Fruit fly (Drosophila melanogaster) whole organism, prepupa: ENCODE measurements around the gene CG13894.

Experiments used
- Blimp-1 ChIP-seq: fragments of 200-800 bp; sonication (Bioruptor generic); optimal IDR thresholded peaks from 3 replicates; lab custom pipeline; 2017; ENCODE audit warnings: missing biosample characterization, missing genetic modification characterization, mild to moderate bottlenecking, moderate library complexity, missing genetic modification reagents
- CG10631 ChIP-seq: fragments of 200-800 bp; sonication (Bioruptor generic); optimal IDR thresholded peaks from 2 replicates; lab custom pipeline; 2016; ENCODE audit warnings: missing biosample characterization, missing genetic modification characterization
- CG10669 ChIP-seq: fragments of 200-800 bp; sonication (Bioruptor generic); optimal IDR thresholded peaks from 3 replicates; lab custom pipeline; 2018; ENCODE audit warnings: missing biosample characterization, mild to moderate bottlenecking, missing genetic modification characterization, moderate library complexity
- CG11294 ChIP-seq: fragments of 200-800 bp; sonication (Bioruptor generic); IDR thresholded peaks from 2 replicates; pipeline ENCODE4 v1.3.6; 2022; ENCODE audit warnings: missing biosample characterization, missing genetic modification characterization
- CG11762 ChIP-seq: fragments of 200-800 bp; sonication (Bioruptor generic); optimal IDR thresholded peaks from 3 replicates; lab custom pipeline; 2016; ENCODE audit warnings: missing biosample characterization, missing genetic modification characterization; ENCODE audit not compliant: insufficient read depth
- CG11902 ChIP-seq: fragments of 200-800 bp; sonication (Bioruptor generic); optimal IDR thresholded peaks from 3 replicates; lab custom pipeline; 2016; ENCODE audit warnings: missing biosample characterization, missing genetic modification characterization
- CG15336 ChIP-seq: fragments of 200-800 bp; sonication (Bioruptor generic); IDR thresholded peaks from 2 replicates; pipeline ENCODE4 v1.3.6; 2022; ENCODE audit warnings: missing biosample characterization, missing genetic modification characterization
- CG1621 ChIP-seq: fragments of 200-800 bp; sonication (Bioruptor generic); optimal IDR thresholded peaks from 3 replicates; lab custom pipeline; 2018; ENCODE audit warnings: missing biosample characterization, mild to moderate bottlenecking, missing genetic modification characterization
- CG3032 ChIP-seq: fragments of 200-800 bp; optimal IDR thresholded peaks from 2 replicates; lab custom pipeline; 2019; ENCODE audit warnings: missing biosample characterization, mild to moderate bottlenecking, missing genetic modification characterization, moderate library complexity
- CG31627 ChIP-seq: fragments of 200-800 bp; sonication (Bioruptor generic); optimal IDR thresholded peaks from 3 replicates; lab custom pipeline; 2016; ENCODE audit warnings: missing biosample characterization, missing genetic modification characterization
- CG32006 ChIP-seq: fragments of 200-800 bp; sonication (Bioruptor generic); optimal IDR thresholded peaks from 3 replicates; lab custom pipeline; 2017; ENCODE audit warnings: missing biosample characterization, mild to moderate bottlenecking, missing genetic modification characterization
- CG34406 ChIP-seq: fragments of 200-800 bp; sonication (Bioruptor generic); optimal IDR thresholded peaks from 3 replicates; lab custom pipeline; 2016; ENCODE audit warnings: missing biosample characterization, missing genetic modification characterization
- CG3919 ChIP-seq: fragments of 200-800 bp; sonication (Bioruptor generic); optimal IDR thresholded peaks from 3 replicates; lab custom pipeline; 2016; ENCODE audit warnings: missing biosample characterization, missing genetic modification characterization
- CG4318 ChIP-seq: fragments of 200-800 bp; sonication (Bioruptor generic); optimal IDR thresholded peaks from 3 replicates; lab custom pipeline; 2017; ENCODE audit warnings: missing biosample characterization, mild to moderate bottlenecking, missing genetic modification characterization
- CG6163 ChIP-seq: fragments of 200-800 bp; sonication (Bioruptor generic); IDR thresholded peaks from 3 replicates; pipeline ENCODE4 v1.3.6; 2022; ENCODE audit warnings: missing biosample characterization, missing genetic modification characterization
- CG6276 ChIP-seq: fragments of 200-800 bp; sonication (Bioruptor generic); optimal IDR thresholded peaks from 2 replicates; lab custom pipeline; 2017; ENCODE audit warnings: missing biosample characterization, mild to moderate bottlenecking, missing genetic modification characterization
- CG6808 ChIP-seq: fragments of 200-800 bp; sonication (Bioruptor generic); optimal IDR thresholded peaks from 3 replicates; lab custom pipeline; 2017; ENCODE audit warnings: missing biosample characterization, missing genetic modification characterization, mild to moderate bottlenecking, moderate library complexity, missing genetic modification reagents
- CG6854 ChIP-seq: fragments of 200-800 bp; sonication (Bioruptor generic); optimal IDR thresholded peaks from 2 replicates; lab custom pipeline; 2017; ENCODE audit warnings: missing biosample characterization, mild to moderate bottlenecking, missing genetic modification characterization
- CG7368 ChIP-seq: fragments of 200-800 bp; sonication (Bioruptor generic); optimal IDR thresholded peaks from 3 replicates; lab custom pipeline; 2016; ENCODE audit warnings: missing biosample characterization, missing genetic modification characterization
- CG8119 ChIP-seq: fragments of 200-800 bp; sonication (Bioruptor generic); IDR thresholded peaks from 3 replicates; pipeline ENCODE4 v1.3.6; 2022; ENCODE audit warnings: missing biosample characterization, missing genetic modification characterization
- CG8319 ChIP-seq: fragments of 200-800 bp; sonication (Bioruptor generic); optimal IDR thresholded peaks from 3 replicates; lab custom pipeline; 2016; ENCODE audit warnings: missing biosample characterization, missing genetic modification characterization
- CG8632 ChIP-seq: fragments of 200-800 bp; sonication (Bioruptor generic); optimal IDR thresholded peaks from 3 replicates; lab custom pipeline; 2016; ENCODE audit warnings: missing biosample characterization, missing genetic modification characterization
- CG9139 ChIP-seq: fragments of 200-800 bp; sonication (Bioruptor generic); optimal IDR thresholded peaks from 3 replicates; lab custom pipeline; 2017; ENCODE audit warnings: missing biosample characterization, mild to moderate bottlenecking, missing genetic modification characterization
- Eip93F ChIP-seq: fragments of 200-800 bp; sonication (Bioruptor generic); optimal IDR thresholded peaks from 2 replicates; lab custom pipeline; 2016; ENCODE audit warnings: missing biosample characterization, mild to moderate bottlenecking, missing genetic modification characterization
- Ets21C ChIP-seq: fragments of 200-800 bp; sonication (Bioruptor generic); optimal IDR thresholded peaks from 3 replicates; lab custom pipeline; 2016; ENCODE audit warnings: missing biosample characterization, missing genetic modification characterization
- Ets96B ChIP-seq: fragments of 200-800 bp; optimal IDR thresholded peaks from 2 replicates; lab custom pipeline; 2019; ENCODE audit warnings: missing biosample characterization, mild to moderate bottlenecking, missing genetic modification characterization, moderate library complexity
- Hr38 ChIP-seq: sonication (Bioruptor generic); optimal IDR thresholded peaks from 2 replicates; lab custom pipeline; 2016; ENCODE audit warnings: missing biosample characterization, missing genetic modification characterization
- Hr39 ChIP-seq: fragments of 200-800 bp; sonication (Bioruptor generic); optimal IDR thresholded peaks from 2 replicates; lab custom pipeline; 2016; ENCODE audit warnings: missing biosample characterization, missing genetic modification characterization
- Hr4 ChIP-seq: fragments of 200-800 bp; sonication (Bioruptor generic); optimal IDR thresholded peaks from 3 replicates; lab custom pipeline; 2016; ENCODE audit warnings: missing biosample characterization, missing genetic modification characterization
- Smox ChIP-seq: fragments of 200-800 bp; sonication (Bioruptor generic); optimal IDR thresholded peaks from 3 replicates; lab custom pipeline; 2016; ENCODE audit warnings: missing biosample characterization, missing genetic modification characterization
- Sox102F ChIP-seq: fragments of 200-800 bp; sonication (Bioruptor generic); optimal IDR thresholded peaks from 2 replicates; lab custom pipeline; 2016; ENCODE audit warnings: missing biosample characterization, mild to moderate bottlenecking, missing genetic modification characterization
- Sox14 ChIP-seq: fragments of 200-800 bp; sonication (Bioruptor generic); optimal IDR thresholded peaks from 3 replicates; lab custom pipeline; 2016; ENCODE audit warnings: missing biosample characterization, missing genetic modification characterization
- cyc ChIP-seq: fragments of 200-800 bp; sonication (Bioruptor generic); optimal IDR thresholded peaks from 3 replicates; lab custom pipeline; 2016; ENCODE audit warnings: missing biosample characterization, missing genetic modification characterization
- dac ChIP-seq: fragments of 200-800 bp; sonication (Bioruptor generic); optimal IDR thresholded peaks from 2 replicates; lab custom pipeline; 2017; ENCODE audit warnings: missing biosample characterization, mild to moderate bottlenecking, missing genetic modification characterization
- dsx ChIP-seq: fragments of 200-800 bp; optimal IDR thresholded peaks from 3 replicates; lab custom pipeline; 2019; ENCODE audit warnings: missing biosample characterization, mild to moderate bottlenecking, missing genetic modification characterization, moderate library complexity; ENCODE audit not compliant: poor library complexity, severe bottlenecking
- eg ChIP-seq: fragments of 200-800 bp; sonication (Bioruptor generic); IDR thresholded peaks from 3 replicates; pipeline ENCODE4 v1.3.6; 2022; ENCODE audit warnings: missing biosample characterization, missing genetic modification characterization
- fd85E ChIP-seq: fragments of 200-800 bp; sonication (Bioruptor generic); optimal IDR thresholded peaks from 3 replicates; lab custom pipeline; 2016; ENCODE audit warnings: missing biosample characterization, missing genetic modification characterization
- fkh ChIP-seq: fragments of 200-800 bp; sonication (Bioruptor generic); optimal IDR thresholded peaks from 3 replicates; lab custom pipeline; 2017; ENCODE audit warnings: missing biosample characterization, mild to moderate bottlenecking, missing genetic modification characterization, moderate library complexity
- lz ChIP-seq: fragments of 200-800 bp; sonication (Bioruptor generic); optimal IDR thresholded peaks from 3 replicates; lab custom pipeline; 2016; ENCODE audit warnings: missing biosample characterization, missing genetic modification characterization
- net ChIP-seq: fragments of 200-800 bp; sonication (Bioruptor generic); optimal IDR thresholded peaks from 3 replicates; lab custom pipeline; 2016; ENCODE audit warnings: missing biosample characterization, missing genetic modification characterization
- pdm3 ChIP-seq: fragments of 200-800 bp; sonication (Bioruptor generic); optimal IDR thresholded peaks from 3 replicates; lab custom pipeline; 2016; ENCODE audit warnings: missing biosample characterization, missing genetic modification characterization
- salr ChIP-seq, 2 experiments: fragments of 200-800 bp; sonication (Bioruptor generic); optimal IDR thresholded peaks; 3 replicates each; lab custom pipeline; 2016 to 2018; ENCODE audit warnings: missing biosample characterization in 2 of 2, missing genetic modification characterization in 2 of 2, mild to moderate bottlenecking in 1 of 2
- spab ChIP-seq: fragments of 200-800 bp; sonication (Bioruptor generic); optimal IDR thresholded peaks from 2 replicates; lab custom pipeline; 2017; ENCODE audit warnings: missing biosample characterization, mild to moderate bottlenecking, missing genetic modification characterization, missing genetic modification reagents
- ss ChIP-seq, 2 experiments: fragments of 200-800 bp; sonication (Bioruptor generic); optimal IDR thresholded peaks; 2 replicates in 1 of 2; 3 replicates in 1 of 2; lab custom pipeline; 2017 to 2018; ENCODE audit warnings: mild to moderate bottlenecking in 2 of 2, missing biosample characterization in 2 of 2, missing genetic modification characterization in 2 of 2, moderate library complexity in 1 of 2
- svp ChIP-seq: fragments of 200-800 bp; sonication (Bioruptor generic); peaks from one replicate; lab custom pipeline; 2016; ENCODE audit warnings: missing biosample characterization, missing genetic modification characterization
- topi ChIP-seq: fragments of 200-800 bp; sonication (Bioruptor generic); optimal IDR thresholded peaks from 3 replicates; lab custom pipeline; 2016; ENCODE audit warnings: missing biosample characterization, missing genetic modification characterization
- vri ChIP-seq: fragments of 200-800 bp; sonication (Bioruptor generic); optimal IDR thresholded peaks from 3 replicates; lab custom pipeline; 2016; ENCODE audit warnings: missing biosample characterization, mild to moderate bottlenecking, missing genetic modification characterization

The CG13894 gene

dm6 chr3L:741687-742086, 42.7 kb upstream of the CG13894 start (continued):
- TF ChIP-seq net (GFP tag; lab: Kevin White, UChicago) (peak; percentile 32), eg (GFP tag; lab: Robert Waterston, UW) (peak; percentile 91), CG11294 (GFP tag; lab: Robert Waterston, UW) (peak; percentile 65; the same call in 1 of the 2 replicates), dac (peak; percentile 88), CG32006 (GFP tag; lab: Kevin White, UChicago) (peak; percentile 95), CG10631 (GFP tag; lab: Kevin White, UChicago) (peak; percentile 51), dsx (no peak)

- TF ChIP-seq ss (GFP tag; optimal IDR thresholded peaks at IDR 0.05; lab: Kevin White, UChicago): peak in 1 of 2 experiments; percentile 29
- no peak for TF ChIP-seq Smox
- TF ChIP-seq CG31627: peak; percentile 24
- peak; percentile 55 for TF ChIP-seq CG32006 (GFP tag; lab: Kevin White, UChicago)
- TF ChIP-seq topi (GFP tag; lab: Kevin White, UChicago): no peak
- TF ChIP-seq CG8319 (GFP tag; lab: Kevin White, UChicago): no peak
- peak; percentile 26 for TF ChIP-seq vri (GFP tag; lab: Kevin White, UChicago)
- TF ChIP-seq spab (GFP tag; lab: Kevin White, UChicago): peak; percentile 19
- peak; percentile 63 for TF ChIP-seq CG6163
- TF ChIP-seq CG8632 (GFP tag; lab: Kevin White, UChicago): no peak
- peak; percentile 4 for TF ChIP-seq Ets96B (tag; lab: Kevin White, UChicago)
- no peak for TF ChIP-seq Eip93F
- peak; percentile 47 for TF ChIP-seq fkh
- TF ChIP-seq CG3032 (tag; lab: Kevin White, UChicago): peak; percentile 24
- no peak for TF ChIP-seq salr (GFP tag; optimal IDR thresholded peaks at IDR 0.05; lab: Kevin White, UChicago)
- peak; percentile 48 for TF ChIP-seq Sox102F (GFP tag; lab: Kevin White, UChicago)
- no peak for TF ChIP-seq CG9139
- TF ChIP-seq CG34406 (GFP tag; lab: Kevin White, UChicago): no peak
- no peak for TF ChIP-seq fd85E
- no peak for TF ChIP-seq CG6854 (GFP tag; lab: Kevin White, UChicago)
- TF ChIP-seq Blimp-1 (GFP tag; lab: Kevin White, UChicago): no peak
- no peak for TF ChIP-seq CG15336
- peak; percentile 13 for TF ChIP-seq net (GFP tag; lab: Kevin White, UChicago)
- TF ChIP-seq CG8119: no peak
- TF ChIP-seq CG10669 (GFP tag; lab: Kevin White, UChicago): peak; percentile 27
- TF ChIP-seq CG11902 (GFP tag; lab: Kevin White, UChicago): no peak
- TF ChIP-seq CG10631 (GFP tag; lab: Kevin White, UChicago): peak; percentile 35
- TF ChIP-seq pdm3: peak; percentile 26
- TF ChIP-seq CG6808: no peak
- TF ChIP-seq CG3919 (GFP tag; lab: Kevin White, UChicago): peak; percentile 38
- peak; percentile 33 for TF ChIP-seq CG6276 (GFP tag; lab: Kevin White, UChicago)
- TF ChIP-seq dac: peak; percentile 18
- TF ChIP-seq Hr39: peak; percentile 32
- peak; percentile 12 for TF ChIP-seq Sox14 (GFP tag; lab: Kevin White, UChicago)
- peak; percentile 31 for TF ChIP-seq CG7368 (GFP tag; lab: Kevin White, UChicago)
- TF ChIP-seq Hr38: no peak
- TF ChIP-seq svp (GFP tag; lab: Kevin White, UChicago): peak; percentile 82
- TF ChIP-seq Hr4: peak; percentile 30
- TF ChIP-seq lz (GFP tag; lab: Kevin White, UChicago): peak; percentile 5
- peak; percentile 23 for TF ChIP-seq Ets21C (GFP tag; lab: Kevin White, UChicago)
- peak; percentile 6 for TF ChIP-seq CG4318
- TF ChIP-seq CG11762 (GFP tag; lab: Kevin White, UChicago): no peak
- TF ChIP-seq CG1621 (tag; lab: Kevin White, UChicago): peak; percentile 54
- peak; percentile 38; the same call in 2 of the 3 replicates for TF ChIP-seq eg (GFP tag; lab: Robert Waterston, UW)
- no peak for TF ChIP-seq cyc (GFP tag; lab: Kevin White, UChicago)
These were observed 40.6 kb upstream of the CG13894 start for dm6 chr3L:739357-740130.
